Fruit fly (Drosophila melanogaster) S2 (cell line): ENCODE results near the gene Cp7Fc.

Source experiments
- CG8478 ChIP-seq: fragments of >200 bp; optimal IDR thresholded peaks from 2 replicates; lab custom pipeline; 2018
- CTCF ChIP-seq, 2 experiments: fragments of >200 bp; optimal IDR thresholded peaks; 2 replicates each; lab custom pipeline; 2018

Cp7Fc gene

dm6 chrX:8459452-8460040 is 17.4 kb upstream of the Cp7Fc start:
- TF ChIP-seq CG8478, result no peak
- TF ChIP-seq CTCF (optimal IDR thresholded peaks at IDR 0.05; lab: Kevin White, UChicago), result no peak

DNA sequence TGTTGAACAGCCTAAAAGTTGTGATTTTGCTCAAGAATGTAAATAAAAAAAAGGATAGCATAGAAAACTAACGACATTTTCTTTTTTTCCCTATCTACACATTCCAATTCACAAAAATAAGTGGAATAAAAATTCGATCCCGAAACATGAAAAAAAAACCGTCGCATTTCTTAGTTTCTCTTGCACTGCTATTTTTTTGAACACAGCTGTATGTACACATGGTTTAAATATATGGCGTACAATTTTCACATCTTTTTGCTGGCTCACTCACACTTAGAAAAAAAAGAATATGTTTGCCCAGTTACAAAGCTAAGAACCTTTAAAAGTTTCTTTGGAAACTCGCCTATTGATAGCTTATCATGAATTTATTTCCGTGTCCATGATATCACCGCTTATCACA is 16.7 kb upstream of the Cp7Fc start:
- TF ChIP-seq CG8478 (no peak), CTCF (optimal IDR thresholded peaks at IDR 0.05; lab: Kevin White, UChicago) (no peak)

- no peak for TF ChIP-seq CG8478
- TF ChIP-seq CTCF (optimal IDR thresholded peaks at IDR 0.05; lab: Kevin White, UChicago), result no peak
Measured at dm6 chrX:8460686-8461085, 16.2 kb upstream of the Cp7Fc start, which contains the start of gene CG15347. Gene CG15347, minus strand, starts transcription at chrX:8460898.

- no peak for TF ChIP-seq CTCF (optimal IDR thresholded peaks at IDR 0.05; lab: Kevin White, UChicago)
- TF ChIP-seq CG8478, result no peak
Measured at dm6 chrX:8461147-8461546, 15.8 kb upstream of the Cp7Fc start, which contains the start of gene Es2. Gene Es2, plus strand, starts transcription at chrX:8461479.

DNA sequence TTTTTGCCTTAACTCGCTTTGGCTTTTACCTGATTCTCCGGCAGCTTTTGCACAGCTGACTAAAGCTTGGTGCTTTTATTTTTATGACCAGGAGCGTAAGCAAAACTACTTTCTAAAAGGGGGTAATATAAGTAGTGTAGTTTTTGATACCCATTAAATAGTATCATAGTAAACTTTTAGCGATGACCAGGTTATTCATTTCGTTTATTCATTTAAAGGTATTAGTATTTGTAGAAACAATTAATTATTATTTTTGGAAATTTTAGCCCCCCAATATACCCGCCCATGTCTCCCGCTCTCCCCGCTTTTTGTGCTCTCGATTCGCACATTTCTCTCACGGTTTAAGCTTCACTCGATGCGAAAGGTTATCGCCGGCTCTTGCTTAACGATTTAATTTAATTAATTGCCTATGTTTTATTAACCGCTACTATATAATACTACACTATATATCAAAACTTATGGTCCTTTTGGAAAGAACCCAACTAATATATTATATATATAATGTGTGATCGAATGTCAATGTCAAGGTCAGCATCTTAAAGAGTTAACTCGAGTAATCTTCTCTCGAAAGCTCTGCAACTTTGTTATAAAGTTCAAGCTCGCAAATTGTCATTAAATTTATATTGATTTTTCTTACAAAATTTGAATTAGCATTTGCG is 12.4 kb upstream of the Cp7Fc start, which contains the start of gene Sptr:
Gene Sptr, minus strand, starts transcription at position 61 of the 659 bp plus-strand sequence.
- TF ChIP-seq CG8478 (no peak), CTCF (optimal IDR thresholded peaks at IDR 0.05; lab: Kevin White, UChicago) (no peak)

- TF ChIP-seq CG8478 (no peak), CTCF (optimal IDR thresholded peaks at IDR 0.05; lab: Kevin White, UChicago) (no peak)
Measured at dm6 chrX:8466729-8467215, 10.1 kb upstream of the Cp7Fc start.

DNA sequence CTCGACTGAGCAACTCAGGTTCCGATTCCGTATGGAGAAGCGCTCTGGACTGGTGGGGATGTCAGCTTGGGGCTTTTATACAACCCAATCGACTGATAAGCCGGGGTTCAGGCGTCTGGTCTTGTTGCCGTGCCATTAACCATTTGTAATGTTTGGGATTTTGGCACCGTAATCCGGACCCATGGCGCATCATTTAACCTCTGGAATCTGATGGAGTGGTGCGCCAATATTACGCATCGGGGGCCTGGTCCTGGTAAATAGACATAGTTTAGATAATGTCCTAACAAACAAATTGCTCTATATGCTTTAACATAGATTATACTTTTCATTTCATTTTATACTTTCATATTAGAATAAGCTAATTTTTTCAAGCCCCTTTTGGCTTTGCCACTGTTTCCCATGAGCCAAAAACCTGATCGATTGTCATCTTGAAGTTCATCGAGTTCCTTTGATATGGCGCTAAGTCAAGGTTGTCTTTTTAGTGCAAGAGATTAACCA is 7.9 kb upstream of the Cp7Fc start, which contains the start of gene CG12116:
Gene CG12116, minus strand, starts transcription at position 51 of the 498 bp plus-strand sequence.
- TF ChIP-seq CG8478 (no peak), CTCF (optimal IDR thresholded peaks at IDR 0.05; lab: Kevin White, UChicago) (no peak)

- TF ChIP-seq CTCF (optimal IDR thresholded peaks at IDR 0.05; lab: Kevin White, UChicago) (no peak), CG8478 (no peak)
Measured at dm6 chrX:8469606-8470005, 7.3 kb upstream of the Cp7Fc start.

- no peak for TF ChIP-seq CTCF (optimal IDR thresholded peaks at IDR 0.05; lab: Kevin White, UChicago)
- no peak for TF ChIP-seq CG8478
Measured at dm6 chrX:8470588-8470987, 6.3 kb upstream of the Cp7Fc start, which contains the start of gene Cp7Fa. Gene Cp7Fa, plus strand, starts transcription at chrX:8470888.

DNA sequence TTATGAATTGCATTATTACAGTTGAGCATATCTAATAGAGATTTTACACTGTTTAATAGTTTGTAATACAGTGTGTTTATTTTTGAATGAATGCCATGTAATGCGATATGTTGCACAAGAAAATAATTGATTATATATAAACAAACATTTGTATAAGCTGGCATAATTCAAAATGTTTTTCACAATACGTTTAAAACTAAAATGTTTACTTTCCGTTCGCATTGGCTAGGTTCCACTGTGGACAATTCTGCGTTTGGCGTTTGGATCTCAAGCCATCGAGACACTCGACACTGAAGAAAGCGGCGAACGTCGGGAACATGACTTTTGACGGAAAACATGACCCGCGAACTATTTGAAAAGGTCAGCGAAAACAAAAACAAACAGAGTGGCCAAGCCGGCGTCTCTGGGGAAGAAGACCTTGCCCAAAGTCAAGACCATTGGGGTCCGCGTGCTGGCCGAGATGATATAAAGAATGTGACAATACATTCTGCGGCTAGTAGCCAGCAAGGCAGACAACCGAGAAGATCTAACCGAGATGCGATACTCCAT is 3.5 kb upstream of the Cp7Fc start, which contains the start of gene Cp7Fb:
Gene Cp7Fb, plus strand, starts transcription at position 499 of the 549 bp plus-strand sequence.
- no peak for TF ChIP-seq CG8478
- TF ChIP-seq CTCF (optimal IDR thresholded peaks at IDR 0.05; lab: Kevin White, UChicago), result no peak

- no peak for TF ChIP-seq CG8478
- no peak for TF ChIP-seq CTCF (optimal IDR thresholded peaks at IDR 0.05; lab: Kevin White, UChicago)
Measured at dm6 chrX:8475657-8476056, 1.3 kb upstream of the Cp7Fc start.

dm6 chrX:8479031-8479568 is 2.2 kb downstream of the Cp7Fc start, which contains the start of gene Cp36:
Gene Cp36, plus strand, starts transcription at chrX:8479319.
- TF ChIP-seq CG8478 (no peak), CTCF (optimal IDR thresholded peaks at IDR 0.05; lab: Kevin White, UChicago) (no peak)

dm6 chrX:8481462-8481861 is 4.5 kb downstream of the Cp7Fc start, which contains the start of gene Cp38:
Gene Cp38, plus strand, starts transcription at chrX:8481837.
- TF ChIP-seq CTCF (optimal IDR thresholded peaks at IDR 0.05; lab: Kevin White, UChicago) (no peak), CG8478 (no peak)

DNA sequence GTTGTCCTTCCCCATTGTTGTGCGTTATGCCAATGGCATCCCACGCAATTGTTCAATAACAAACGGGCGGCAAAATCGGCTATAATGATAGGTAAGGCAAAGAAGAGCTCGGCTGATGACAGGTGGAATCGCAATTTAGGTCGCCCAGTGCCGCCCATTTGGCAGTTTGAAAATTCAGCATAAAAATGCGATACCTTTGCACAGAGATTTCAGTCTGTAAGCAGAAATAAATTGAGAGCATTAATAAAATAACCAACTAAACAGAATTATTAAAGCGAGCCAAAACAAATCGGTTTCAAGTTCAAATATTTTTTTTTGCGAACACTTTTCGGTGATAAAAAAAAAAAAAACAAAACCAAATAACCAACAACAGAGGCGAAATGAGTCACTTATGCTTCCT is 6.8 kb downstream of the Cp7Fc start, which contains the start of gene CG33223:
Gene CG33223, minus strand, starts transcription at position 215 of the 400 bp plus-strand sequence.
- no peak for TF ChIP-seq CG8478
- no peak for TF ChIP-seq CTCF (optimal IDR thresholded peaks at IDR 0.05; lab: Kevin White, UChicago)

DNA sequence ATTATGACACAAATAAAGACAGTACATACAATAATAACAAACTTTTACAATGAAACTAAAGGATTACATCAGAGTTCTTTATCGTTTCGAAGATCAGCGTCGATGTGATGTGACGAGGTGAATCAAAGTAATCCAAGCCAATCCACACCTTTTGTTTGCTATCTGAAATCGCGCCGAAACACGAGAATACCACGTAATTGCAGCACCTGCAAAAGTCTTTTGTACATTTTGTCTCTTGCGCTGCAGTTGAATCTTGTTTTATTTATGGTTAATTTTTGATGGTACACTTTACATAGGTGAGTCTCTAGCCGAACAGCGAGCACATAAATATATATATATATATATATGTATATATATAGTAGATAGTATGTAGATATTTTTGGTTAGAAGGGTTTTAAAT is 7.9 kb downstream of the Cp7Fc start:
- TF ChIP-seq CTCF (optimal IDR thresholded peaks at IDR 0.05; lab: Kevin White, UChicago) (no peak), CG8478 (no peak)
